Worm (Caenorhabditis elegans) whole organism, L1 larva: ENCODE data around the gene F59E12.1.

ENCODE experiments used
- C04F5.9 ChIP-seq: sonication (generic microtip); optimal IDR thresholded peaks from 2 replicates; lab custom pipeline; 2016; ENCODE audit warnings: missing genetic modification characterization, missing compliant biosample characterization
- C16A3.4 ChIP-seq: fragments of 150-350 bp; optimal IDR thresholded peaks from 2 replicates; lab custom pipeline; 2014; ENCODE audit warnings: missing biosample characterization, missing genetic modification characterization
- C34B4.2 ChIP-seq: sonication (generic microtip); optimal IDR thresholded peaks from 2 replicates; lab custom pipeline; 2017; ENCODE audit warnings: mild to moderate bottlenecking, missing genetic modification characterization, missing compliant biosample characterization
- Y116A8C.19 ChIP-seq: sonication (generic microtip); optimal IDR thresholded peaks from 2 replicates; lab custom pipeline; 2016; ENCODE audit warnings: missing compliant biosample characterization, missing genetic modification characterization, borderline replicate concordance
- aha-1 ChIP-seq: fragments of 150-350 bp; optimal IDR thresholded peaks from 2 replicates; lab custom pipeline; 2014; ENCODE audit warnings: missing biosample characterization, missing genetic modification characterization
- ceh-82 ChIP-seq, 3 experiments: fragments of 150-350 bp in 1 of 3; sonication (generic microtip) in 2 of 3; optimal IDR thresholded peaks; 2 replicates each; lab custom pipeline; 2014 to 2017; ENCODE audit warnings: missing biosample characterization in 3 of 3, missing genetic modification characterization in 3 of 3
- ceh-90 ChIP-seq: sonication (generic microtip); optimal IDR thresholded peaks from 2 replicates; lab custom pipeline; 2016; ENCODE audit warnings: missing genetic modification characterization, missing compliant biosample characterization
- ces-1 ChIP-seq: fragments of 150-350 bp; optimal IDR thresholded peaks from 2 replicates; lab custom pipeline; 2014; ENCODE audit warnings: missing biosample characterization, missing genetic modification reagents, missing genetic modification characterization
- efl-1 ChIP-seq, 4 experiments: fragments of 150-350 bp; optimal IDR thresholded peaks in 3 of 4; peaks in 1 of 4; 1 replicate in 1 of 4; 2 replicates in 3 of 4; lab custom pipeline; 2014; ENCODE audit warnings: missing biosample characterization in 2 of 4, missing genetic modification characterization in 2 of 4, missing genetic modification reagents in 2 of 4
- egl-13 ChIP-seq: sonication (generic microtip); optimal IDR thresholded peaks from 2 replicates; lab custom pipeline; 2016; ENCODE audit warnings: missing genotype, missing genetic modification reagents, missing genetic modification characterization, missing compliant biosample characterization
- elt-2 ChIP-seq: sonication (generic microtip); optimal IDR thresholded peaks from 2 replicates; lab custom pipeline; 2016; ENCODE audit warnings: missing genetic modification characterization, mild to moderate bottlenecking, inconsistent platforms, missing compliant biosample characterization, missing genetic modification reagents
- fkh-4 ChIP-seq: sonication (generic microtip); optimal IDR thresholded peaks from 2 replicates; lab custom pipeline; 2016; ENCODE audit warnings: missing compliant biosample characterization, missing genetic modification characterization, borderline replicate concordance
- fkh-8 ChIP-seq: sonication (generic microtip); optimal IDR thresholded peaks from 2 replicates; lab custom pipeline; 2016; ENCODE audit warnings: mild to moderate bottlenecking, missing genetic modification characterization, missing compliant biosample characterization
- hlh-17 ChIP-seq: fragments of 200-800 bp; sonication (Bioruptor generic); optimal IDR thresholded peaks from 2 replicates; lab custom pipeline; 2018; ENCODE audit warnings: missing genetic modification characterization, mild to moderate bottlenecking, missing compliant biosample characterization, moderate library complexity, borderline replicate concordance
- hlh-4 ChIP-seq: sonication (generic microtip); optimal IDR thresholded peaks from 2 replicates; lab custom pipeline; 2016; ENCODE audit warnings: mild to moderate bottlenecking, missing genetic modification characterization, missing compliant biosample characterization
- irx-1 ChIP-seq: sonication (generic microtip); optimal IDR thresholded peaks from 2 replicates; lab custom pipeline; 2016; ENCODE audit warnings: missing genetic modification characterization, missing compliant biosample characterization
- isw-1 ChIP-seq: fragments of 200-800 bp; sonication (Bioruptor generic); IDR thresholded peaks from 2 replicates; pipeline ENCODE4 v1.3.6; 2022; ENCODE audit warnings: missing genetic modification characterization, missing compliant biosample characterization
- jun-1 ChIP-seq: fragments of 150-350 bp; optimal IDR thresholded peaks from 2 replicates; lab custom pipeline; 2014; ENCODE audit warnings: missing biosample characterization, missing genetic modification reagents, missing genetic modification characterization
- lin-13 ChIP-seq: fragments of 150-350 bp; optimal IDR thresholded peaks from 2 replicates; lab custom pipeline; 2014; ENCODE audit warnings: missing biosample characterization, missing genetic modification reagents, missing genetic modification characterization
- lin-14 ChIP-seq: fragments of 200-800 bp; sonication (Bioruptor generic); optimal IDR thresholded peaks from 2 replicates; lab custom pipeline; 2018; ENCODE audit warnings: mild to moderate bottlenecking, missing genetic modification characterization, moderate library complexity, missing compliant biosample characterization
- lin-15B ChIP-seq: fragments of 150-350 bp; sonication (generic microtip); optimal IDR thresholded peaks from 3 replicates; lab custom pipeline; 2014; ENCODE audit warnings: missing biosample characterization, missing genetic modification characterization
- lin-35 ChIP-seq, 2 experiments: fragments of 150-350 bp; optimal IDR thresholded peaks; 2 replicates each; lab custom pipeline; 2014; ENCODE audit warnings: missing biosample characterization in 2 of 2, missing genetic modification characterization in 2 of 2, missing genetic modification reagents in 2 of 2
- lir-3 ChIP-seq: sonication (generic microtip); optimal IDR thresholded peaks from 2 replicates; lab custom pipeline; 2016; ENCODE audit warnings: mild to moderate bottlenecking, missing genetic modification characterization, moderate library complexity, missing compliant biosample characterization; ENCODE audit not compliant: poor library complexity
- mdl-1 ChIP-seq, 2 experiments: fragments of 150-350 bp; optimal IDR thresholded peaks; 2 replicates each; lab custom pipeline; 2014 to 2017; ENCODE audit warnings: missing biosample characterization in 2 of 2, missing genetic modification characterization in 2 of 2, inconsistent platforms in 1 of 2
- mef-2 ChIP-seq: fragments of 150-350 bp; optimal IDR thresholded peaks from 2 replicates; lab custom pipeline; 2014; ENCODE audit warnings: missing biosample characterization, missing genetic modification characterization
- mep-1 ChIP-seq: fragments of 150-350 bp; optimal IDR thresholded peaks from 2 replicates; lab custom pipeline; 2014; ENCODE audit warnings: missing biosample characterization, missing genetic modification characterization
- nhr-11 ChIP-seq: fragments of 150-350 bp; optimal IDR thresholded peaks from 2 replicates; lab custom pipeline; 2014; ENCODE audit warnings: missing biosample characterization, missing genetic modification characterization
- nhr-12 ChIP-seq: sonication (generic microtip); optimal IDR thresholded peaks from 2 replicates; lab custom pipeline; 2017; ENCODE audit warnings: missing biosample characterization, missing genetic modification characterization
- nhr-237 ChIP-seq: fragments of 150-350 bp; optimal IDR thresholded peaks from 2 replicates; lab custom pipeline; 2014; ENCODE audit warnings: missing biosample characterization, missing genetic modification characterization
- nhr-28 ChIP-seq: fragments of 150-350 bp; optimal IDR thresholded peaks from 2 replicates; lab custom pipeline; 2014; ENCODE audit warnings: missing biosample characterization, missing genetic modification characterization
- nhr-71 ChIP-seq: sonication (generic microtip); optimal IDR thresholded peaks from 2 replicates; lab custom pipeline; 2016; ENCODE audit warnings: mild to moderate bottlenecking, missing genetic modification characterization, moderate library complexity, missing compliant biosample characterization
- nhr-76 ChIP-seq: sonication (generic microtip); optimal IDR thresholded peaks from 2 replicates; lab custom pipeline; 2017; ENCODE audit warnings: missing biosample characterization, missing genetic modification characterization
- nhr-84 ChIP-seq: sonication (generic microtip); optimal IDR thresholded peaks from 2 replicates; lab custom pipeline; 2017; ENCODE audit warnings: missing biosample characterization, missing genetic modification characterization
- nhr-85 ChIP-seq: sonication (generic microtip); peaks from one replicate; lab custom pipeline; 2016; ENCODE audit warnings: missing genetic modification characterization, inconsistent platforms, missing compliant biosample characterization
- pax-3 ChIP-seq: fragments of 200-800 bp; sonication (Bioruptor generic); optimal IDR thresholded peaks from 2 replicates; lab custom pipeline; 2018; ENCODE audit warnings: mild to moderate bottlenecking, missing genetic modification characterization, moderate library complexity, missing compliant biosample characterization
- pqm-1 ChIP-seq: sonication (generic microtip); optimal IDR thresholded peaks from 3 replicates; lab custom pipeline; 2017; ENCODE audit warnings: missing biosample characterization, missing genetic modification characterization
- rnt-1 ChIP-seq: sonication (generic microtip); optimal IDR thresholded peaks from 2 replicates; lab custom pipeline; 2016; ENCODE audit warnings: mild to moderate bottlenecking, missing genetic modification characterization, moderate library complexity, missing compliant biosample characterization
- skn-1 ChIP-seq: fragments of 150-350 bp; optimal IDR thresholded peaks from 2 replicates; lab custom pipeline; 2014; ENCODE audit warnings: missing biosample characterization, missing genetic modification characterization
- snpc-4 ChIP-seq: fragments of 150-350 bp; optimal IDR thresholded peaks from 2 replicates; lab custom pipeline; 2014; ENCODE audit warnings: missing biosample characterization, missing genetic modification characterization
- snu-23 ChIP-seq: sonication (generic microtip); optimal IDR thresholded peaks from 2 replicates; lab custom pipeline; 2016; ENCODE audit warnings: missing genetic modification characterization, missing compliant biosample characterization
- sptf-1 ChIP-seq: fragments of 150-350 bp; optimal IDR thresholded peaks from 2 replicates; lab custom pipeline; 2014; ENCODE audit warnings: missing biosample characterization, missing genetic modification characterization
- sup-37 ChIP-seq: fragments of 200-800 bp; sonication (Bioruptor generic); optimal IDR thresholded peaks from 2 replicates; lab custom pipeline; 2018; ENCODE audit warnings: mild to moderate bottlenecking, missing genetic modification characterization, missing compliant biosample characterization
- tbx-2 ChIP-seq: sonication (generic microtip); optimal IDR thresholded peaks from 2 replicates; lab custom pipeline; 2016; ENCODE audit warnings: missing genetic modification characterization, missing compliant biosample characterization
- tlp-1 ChIP-seq: fragments of 150-350 bp; optimal IDR thresholded peaks from 2 replicates; lab custom pipeline; 2014; ENCODE audit warnings: missing biosample characterization, missing genetic modification characterization
- unc-130 ChIP-seq: fragments of 150-350 bp; optimal IDR thresholded peaks from 2 replicates; lab custom pipeline; 2017; ENCODE audit warnings: missing biosample characterization, missing genetic modification characterization, inconsistent platforms
- unc-62 ChIP-seq: fragments of 150-350 bp; optimal IDR thresholded peaks from 2 replicates; lab custom pipeline; 2014; ENCODE audit warnings: missing biosample characterization, missing genetic modification reagents, missing genetic modification characterization
- unc-98 ChIP-seq: fragments of 200-800 bp; sonication (Bioruptor generic); IDR thresholded peaks from 2 replicates; pipeline ENCODE4 v1.3.6; 2022; ENCODE audit warnings: missing genetic modification characterization, missing compliant biosample characterization
- xbp-1 ChIP-seq: sonication (generic microtip); optimal IDR thresholded peaks from 2 replicates; lab custom pipeline; 2016; ENCODE audit warnings: missing genetic modification characterization, missing compliant biosample characterization
- ztf-11 ChIP-seq, 2 experiments: sonication (generic microtip); optimal IDR thresholded peaks; 2 replicates each; lab custom pipeline; 2016 to 2017; ENCODE audit warnings: missing genetic modification characterization in 2 of 2, missing biosample characterization in 1 of 2, missing compliant biosample characterization in 1 of 2

The F59E12.1 gene

DNA sequence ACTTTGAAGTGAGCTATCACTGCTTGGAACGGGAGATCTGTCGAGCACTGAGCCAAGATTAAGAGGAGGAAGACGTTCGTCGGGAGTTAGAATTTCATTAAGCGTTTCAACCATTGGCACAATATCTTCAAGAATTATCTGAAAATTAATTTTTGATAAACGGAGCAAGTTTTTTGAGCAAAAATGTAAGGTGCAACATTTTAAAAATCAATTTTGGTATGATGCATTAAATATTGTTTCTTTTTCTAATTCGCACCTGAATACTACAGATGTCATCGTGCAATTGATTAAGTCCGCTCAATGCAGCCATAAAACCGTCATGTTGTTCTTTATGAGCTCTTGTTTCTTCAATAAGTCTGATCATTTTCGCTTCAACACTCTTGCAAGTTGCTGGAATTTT, 6.0 kb upstream of the F59E12.1 start, which contains the start of gene ddl-1:
ddl-1 (minus strand) TSS at position 101 of the 400 bp plus-strand sequence.
- TF ChIP-seq hlh-4 (no peak), ceh-90 (tag; lab: Kevin White, UChicago) (no peak), tbx-2 (tag; lab: Kevin White, UChicago) (no peak), mep-1 (tag; lab: Kevin White, UChicago) (no peak), nhr-237 (no peak), sptf-1 (tag; lab: Kevin White, UChicago) (no peak), C34B4.2 (tag; lab: Kevin White, UChicago) (no peak), rnt-1 (tag; lab: Kevin White, UChicago) (no peak), nhr-76 (tag; lab: Kevin White, UChicago) (no peak), nhr-11 (no peak), ceh-82 (tag; optimal IDR thresholded peaks at IDR 0.05; lab: Kevin White, UChicago) (no peak), ces-1 (GFP tag; lab: Kevin White, UChicago) (no peak)

DNA sequence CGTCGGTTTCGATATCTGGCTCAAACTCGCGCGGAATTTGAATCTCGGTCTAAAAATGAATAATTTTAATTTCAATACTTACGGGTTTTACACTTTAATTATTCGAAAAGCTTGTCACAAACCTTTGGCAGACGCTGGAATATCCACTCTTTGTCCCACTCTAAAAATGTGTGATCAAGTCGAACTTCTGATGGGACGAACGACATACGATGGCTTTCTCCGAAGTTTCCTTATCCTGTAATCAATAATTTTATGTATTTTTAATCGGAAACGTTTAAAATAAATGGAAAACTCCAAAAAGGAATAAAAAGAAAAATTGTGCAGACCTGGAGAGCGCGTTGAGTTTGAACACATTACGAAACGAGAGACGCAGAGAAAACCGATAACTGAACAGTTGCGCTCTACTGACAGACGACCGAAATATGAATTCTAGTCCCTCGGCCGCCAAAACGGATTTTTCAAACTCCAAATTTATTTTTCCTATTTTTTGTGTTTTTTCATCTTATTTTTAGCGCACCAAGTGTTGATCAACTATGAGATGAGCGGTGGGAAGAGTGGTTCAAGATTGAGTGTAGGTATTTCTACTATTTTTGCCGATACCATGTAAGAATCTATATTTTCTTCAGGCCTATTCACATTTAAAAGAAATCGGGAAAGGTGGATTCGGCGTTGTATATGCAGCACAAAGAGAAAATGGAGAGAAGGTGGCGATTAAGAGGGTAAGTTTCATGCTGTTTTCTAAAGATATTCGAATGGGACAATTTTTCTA, 4.9 kb upstream of the F59E12.1 start, which contains the start of the genes sam-4, F59E12.17 and zyg-1:
sam-4 (minus strand) TSS at position 51 of the 769 bp plus-strand sequence.
F59E12.17 (minus strand) TSS at position 235 of the 769 bp plus-strand sequence.
zyg-1 (plus strand) TSS at position 513 of the 769 bp plus-strand sequence.
- no peak for TF ChIP-seq ces-1 (GFP tag; lab: Kevin White, UChicago)
- no peak for TF ChIP-seq hlh-17 (GFP tag; lab: Kevin White, UChicago)
- no peak for TF ChIP-seq sup-37 (GFP tag; lab: Kevin White, UChicago)
- no peak for TF ChIP-seq pax-3 (tag; lab: Kevin White, UChicago)
- no peak for TF ChIP-seq nhr-28 (tag; lab: Kevin White, UChicago)
- TF ChIP-seq isw-1 (GFP tag; lab: Robert Waterston, UW), result peak; percentile 41
- no peak for TF ChIP-seq unc-130
- TF ChIP-seq fkh-8 (tag; lab: Kevin White, UChicago), result peak; percentile 60
- TF ChIP-seq nhr-84 (tag; lab: Kevin White, UChicago), result no peak
- no peak for TF ChIP-seq unc-62 (GFP tag; lab: Kevin White, UChicago)
- no peak for TF ChIP-seq unc-98 (GFP tag; lab: Robert Waterston, UW)
- peak; percentile 68 for TF ChIP-seq snu-23 (GFP tag; lab: Kevin White, UChicago)
- no peak for TF ChIP-seq nhr-12 (tag; lab: Kevin White, UChicago)
- peak; percentile 81 for TF ChIP-seq skn-1
- TF ChIP-seq Y116A8C.19, result no peak
- no peak for TF ChIP-seq jun-1 (tag; lab: Kevin White, UChicago)
- peak; percentile 47 for TF ChIP-seq xbp-1 (tag; lab: Kevin White, UChicago)
- TF ChIP-seq fkh-4 (tag; lab: Kevin White, UChicago), result no peak
- peak; percentile 85 for TF ChIP-seq C16A3.4 (tag; lab: Kevin White, UChicago)
- no peak for TF ChIP-seq C34B4.2 (tag; lab: Kevin White, UChicago)
- TF ChIP-seq ceh-82 (tag; optimal IDR thresholded peaks at IDR 0.05; lab: Kevin White, UChicago), result peak; percentile 8 to 84 (median 37)
- TF ChIP-seq pqm-1 (tag; lab: Kevin White, UChicago), result no peak
- TF ChIP-seq tlp-1 (tag; lab: Kevin White, UChicago), result no peak
- no peak for TF ChIP-seq mef-2 (tag; lab: Kevin White, UChicago)
- TF ChIP-seq lin-13 (GFP tag; lab: Kevin White, UChicago), result no peak
- no peak for TF ChIP-seq C04F5.9
- peak; percentile 77 for TF ChIP-seq lir-3 (tag; lab: Kevin White, UChicago)
- TF ChIP-seq mdl-1 (tag; optimal IDR thresholded peaks at IDR 0.05; lab: Kevin White, UChicago), result peak in 1 of 2 experiments; percentile 35
- no peak for TF ChIP-seq egl-13 (tag; lab: Kevin White, UChicago)
- TF ChIP-seq aha-1, result no peak
- no peak for TF ChIP-seq irx-1 (tag; lab: Kevin White, UChicago)
- TF ChIP-seq elt-2 (tag; lab: Kevin White, UChicago), result no peak
- TF ChIP-seq lin-15B (tag; lab: Kevin White, UChicago), result peak; percentile 86
- no peak for TF ChIP-seq ztf-11 (tag; optimal IDR thresholded peaks at IDR 0.05; lab: Kevin White, UChicago)
- TF ChIP-seq efl-1 (optimal IDR thresholded peaks at IDR 0.05; lab: Kevin White, UChicago), result peak; percentile 78 to 83
- peak; percentile 85 to 98 for TF ChIP-seq efl-1 (GFP tag; optimal IDR thresholded peaks at IDR 0.05 in 1 of 2; lab: Kevin White, UChicago)
- peak; percentile 74 for TF ChIP-seq nhr-85 (tag; lab: Kevin White, UChicago)
- peak; percentile 86 for TF ChIP-seq rnt-1 (tag; lab: Kevin White, UChicago)
- peak; percentile 53 for TF ChIP-seq snpc-4 (tag; lab: Kevin White, UChicago)
- TF ChIP-seq nhr-71 (tag; lab: Kevin White, UChicago), result peak; percentile 66
- no peak for TF ChIP-seq lin-14 (GFP tag; lab: Kevin White, UChicago)
- TF ChIP-seq lin-35 (GFP tag; optimal IDR thresholded peaks at IDR 0.05; lab: Kevin White, UChicago), result peak; percentile 80 to 90
- peak; percentile 52 for TF ChIP-seq tbx-2 (tag; lab: Kevin White, UChicago)
- no peak for TF ChIP-seq hlh-4
